Worm (Caenorhabditis elegans) whole organism, late embryonic: ENCODE data around the gene mnp-1.

Source experiments
- C38D4.7 ChIP-seq: fragments of 200-800 bp; sonication (Bioruptor generic); optimal IDR thresholded peaks from 2 replicates; lab custom pipeline; 2018; ENCODE audit warnings: mild to moderate bottlenecking, missing genetic modification characterization, moderate library complexity, missing compliant biosample characterization
- Y22D7AL.16 ChIP-seq: sonication (generic microtip); optimal IDR thresholded peaks from 2 replicates; lab custom pipeline; 2016; ENCODE audit warnings: missing genetic modification characterization, missing compliant biosample characterization
- ceh-14 ChIP-seq: sonication (generic microtip); optimal IDR thresholded peaks from 2 replicates; lab custom pipeline; 2016; ENCODE audit warnings: missing genotype, missing genetic modification characterization, missing compliant biosample characterization
- ceh-18 ChIP-seq: sonication (generic microtip); optimal IDR thresholded peaks from 2 replicates; lab custom pipeline; 2016; ENCODE audit warnings: missing genetic modification characterization, missing compliant biosample characterization
- ceh-24 ChIP-seq: sonication (generic microtip); optimal IDR thresholded peaks from 2 replicates; lab custom pipeline; 2016; ENCODE audit warnings: mild to moderate bottlenecking, missing genetic modification characterization, missing compliant biosample characterization
- ceh-31 ChIP-seq: sonication (generic microtip); optimal IDR thresholded peaks from 2 replicates; lab custom pipeline; 2016; ENCODE audit warnings: missing genetic modification characterization, missing compliant biosample characterization
- ceh-34 ChIP-seq: sonication (generic microtip); optimal IDR thresholded peaks from 2 replicates; lab custom pipeline; 2016; ENCODE audit warnings: mild to moderate bottlenecking, missing genetic modification characterization, missing compliant biosample characterization
- ceh-45 ChIP-seq: fragments of 200-800 bp; sonication (Bioruptor generic); IDR thresholded peaks from 2 replicates; pipeline ENCODE4 v1.3.6; 2022; ENCODE audit warnings: missing genetic modification reagents, missing genetic modification characterization, missing compliant biosample characterization
- ceh-6 ChIP-seq: fragments of 200-800 bp; sonication (Bioruptor generic); optimal IDR thresholded peaks from 2 replicates; lab custom pipeline; 2018; ENCODE audit warnings: mild to moderate bottlenecking, missing genetic modification characterization, missing compliant biosample characterization
- ceh-9 ChIP-seq: sonication (generic microtip); optimal IDR thresholded peaks from 2 replicates; lab custom pipeline; 2016; ENCODE audit warnings: mild to moderate bottlenecking, missing genetic modification characterization, inconsistent platforms, missing compliant biosample characterization
- che-1 ChIP-seq: sonication (generic microtip); optimal IDR thresholded peaks from 2 replicates; lab custom pipeline; 2016; ENCODE audit warnings: mild to moderate bottlenecking, missing genetic modification characterization, missing compliant biosample characterization
- dmd-4 ChIP-seq: sonication (generic microtip); optimal IDR thresholded peaks from 2 replicates; lab custom pipeline; 2016; ENCODE audit warnings: borderline replicate concordance, missing genetic modification characterization, missing compliant biosample characterization
- dve-1 ChIP-seq: sonication (generic microtip); optimal IDR thresholded peaks from 2 replicates; lab custom pipeline; 2017; ENCODE audit warnings: antibody characterized with exemption, mild to moderate bottlenecking, missing genetic modification characterization, missing compliant biosample characterization
- ets-4 ChIP-seq: sonication (generic microtip); optimal IDR thresholded peaks from 2 replicates; lab custom pipeline; 2016; ENCODE audit warnings: missing genetic modification characterization, missing compliant biosample characterization
- fkh-10 ChIP-seq: fragments of 150-350 bp; optimal IDR thresholded peaks from 2 replicates; lab custom pipeline; 2014; ENCODE audit warnings: missing biosample characterization, missing genetic modification reagents, missing genetic modification characterization
- hlh-15 ChIP-seq: sonication (generic microtip); optimal IDR thresholded peaks from 2 replicates; lab custom pipeline; 2016; ENCODE audit warnings: missing genetic modification characterization, missing compliant biosample characterization
- hlh-8 ChIP-seq: sonication (generic microtip); optimal IDR thresholded peaks from 2 replicates; lab custom pipeline; 2016; ENCODE audit warnings: missing genotype, missing genetic modification characterization, missing compliant biosample characterization
- lim-6 ChIP-seq: sonication (generic microtip); optimal IDR thresholded peaks from 2 replicates; lab custom pipeline; 2016; ENCODE audit warnings: missing genetic modification characterization, missing compliant biosample characterization
- lin-11 ChIP-seq: fragments of 200-800 bp; sonication (Bioruptor generic); optimal IDR thresholded peaks from 2 replicates; lab custom pipeline; 2018; ENCODE audit warnings: mild to moderate bottlenecking, missing genetic modification characterization, missing compliant biosample characterization
- nfya-1 ChIP-seq: sonication (generic microtip); optimal IDR thresholded peaks from 2 replicates; lab custom pipeline; 2017; ENCODE audit warnings: missing genetic modification characterization, mild to moderate bottlenecking, missing compliant biosample characterization, antibody characterized with exemption, moderate library complexity
- nhr-11 ChIP-seq: fragments of 150-350 bp; optimal IDR thresholded peaks from 2 replicates; lab custom pipeline; 2014; ENCODE audit warnings: missing biosample characterization, missing genetic modification characterization
- odd-2 ChIP-seq: sonication (generic microtip); optimal IDR thresholded peaks from 2 replicates; lab custom pipeline; 2017; ENCODE audit warnings: antibody characterized with exemption, mild to moderate bottlenecking, missing genetic modification characterization, missing compliant biosample characterization
- pat-9 ChIP-seq: fragments of 200-800 bp; sonication (Bioruptor generic); optimal IDR thresholded peaks from 2 replicates; lab custom pipeline; 2018; ENCODE audit warnings: mild to moderate bottlenecking, missing genetic modification characterization, moderate library complexity, missing compliant biosample characterization
- pax-1 ChIP-seq: fragments of 150-350 bp; optimal IDR thresholded peaks from 2 replicates; lab custom pipeline; 2014; ENCODE audit warnings: missing biosample characterization, missing genetic modification characterization
- sox-2 ChIP-seq: fragments of 200-800 bp; sonication (Bioruptor generic); IDR thresholded peaks from 2 replicates; pipeline ENCODE4 v1.3.6; 2022; ENCODE audit warnings: missing genetic modification reagents, missing genetic modification characterization, missing compliant biosample characterization
- tbx-2 ChIP-seq: sonication (generic microtip); optimal IDR thresholded peaks from 2 replicates; lab custom pipeline; 2016; ENCODE audit warnings: missing genetic modification characterization, missing compliant biosample characterization
- tbx-7 ChIP-seq: sonication (generic microtip); optimal IDR thresholded peaks from 2 replicates; lab custom pipeline; 2016; ENCODE audit warnings: missing genotype, missing genetic modification characterization, missing compliant biosample characterization
- unc-42 ChIP-seq: sonication (generic microtip); optimal IDR thresholded peaks from 2 replicates; lab custom pipeline; 2016; ENCODE audit warnings: missing genotype, missing genetic modification characterization, missing compliant biosample characterization
- unc-55 ChIP-seq: sonication (generic microtip); optimal IDR thresholded peaks from 2 replicates; lab custom pipeline; 2017; ENCODE audit warnings: missing biosample characterization, missing genetic modification reagents, missing genetic modification characterization
- zip-5 ChIP-seq: sonication (generic microtip); optimal IDR thresholded peaks from 2 replicates; lab custom pipeline; 2016; ENCODE audit warnings: missing genetic modification characterization, missing compliant biosample characterization
- ztf-16 ChIP-seq: sonication (generic microtip); optimal IDR thresholded peaks from 2 replicates; lab custom pipeline; 2017; ENCODE audit warnings: missing genetic modification characterization, missing compliant biosample characterization

Gene mnp-1

DNA sequence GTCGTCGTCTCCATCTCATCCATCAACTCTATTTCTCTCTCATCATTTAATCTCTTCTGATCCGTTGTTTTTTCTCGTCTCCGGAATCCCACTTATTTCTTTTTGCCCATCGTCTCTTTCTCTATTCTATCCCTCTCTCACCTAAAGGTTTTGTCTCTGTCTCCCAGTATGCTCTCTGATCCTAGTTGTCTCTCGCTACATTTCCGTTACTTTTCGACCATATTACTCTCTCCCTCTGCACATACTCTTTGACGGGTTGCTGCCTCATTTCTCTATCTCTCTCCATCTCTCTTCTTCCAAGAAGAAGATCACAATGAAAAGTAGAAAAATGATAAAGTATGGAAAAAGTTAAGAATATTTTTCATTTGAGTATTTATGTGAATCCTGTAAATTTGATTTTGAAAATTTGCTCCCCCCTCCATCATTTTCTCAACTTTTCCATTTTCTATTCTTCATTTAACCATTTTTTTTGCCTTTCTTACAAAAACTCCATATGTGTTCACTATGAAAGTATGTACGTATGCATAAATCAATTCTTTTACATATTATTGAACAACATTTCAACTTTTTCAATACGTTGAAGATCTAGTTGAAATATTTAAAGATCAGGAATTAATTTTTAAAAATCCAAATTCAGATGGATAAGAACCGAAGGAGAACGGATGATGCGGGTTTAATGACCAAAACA, 39.2 kb upstream of the mnp-1 start, which contains the start of gene tag-131:
Gene tag-131 (plus strand): TSS at position 638 of the 688 bp plus-strand sequence.
- peak; percentile 31 for TF ChIP-seq tbx-2 (tag; lab: Kevin White, UChicago)
- TF ChIP-seq ceh-9 (tag; lab: Kevin White, UChicago): no peak
- TF ChIP-seq unc-55 (GFP tag; lab: Kevin White, UChicago): peak; percentile 81
- no peak for TF ChIP-seq pax-1 (tag; lab: Kevin White, UChicago)
- TF ChIP-seq nfya-1 (tag; lab: Kevin White, UChicago): peak; percentile 63
- TF ChIP-seq ceh-18 (tag; lab: Kevin White, UChicago): peak; percentile 36
- no peak for TF ChIP-seq dve-1 (tag; lab: Kevin White, UChicago)

DNA sequence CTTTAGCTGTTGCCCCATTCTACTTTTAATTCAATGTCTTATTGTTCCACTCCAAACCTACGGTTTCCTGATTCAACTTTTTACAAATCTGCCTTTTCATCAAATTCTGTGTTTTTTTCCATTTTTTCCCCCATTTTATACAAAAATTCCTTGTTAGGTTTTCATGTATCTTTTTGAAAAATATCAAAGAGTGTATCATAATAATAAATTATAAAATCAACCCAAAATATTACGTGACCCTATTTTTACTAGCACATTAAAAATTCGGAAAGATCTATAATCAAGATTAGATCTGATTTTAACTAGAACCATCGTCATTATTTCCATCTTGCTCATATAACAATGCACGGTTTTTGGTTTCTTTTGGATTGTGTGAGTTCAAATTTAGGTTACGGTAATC, 36.3 kb upstream of the mnp-1 start, which contains the start of gene H38K22.6:
Gene H38K22.6 (plus strand): TSS at position 301 of the 400 bp plus-strand sequence.
- TF ChIP-seq pax-1 (tag; lab: Kevin White, UChicago): no peak
- no peak for TF ChIP-seq Y22D7AL.16 (tag; lab: Kevin White, UChicago)
- TF ChIP-seq tbx-2 (tag; lab: Kevin White, UChicago): no peak
- TF ChIP-seq ceh-24 (tag; lab: Kevin White, UChicago): no peak
- TF ChIP-seq ceh-31 (tag; lab: Kevin White, UChicago): no peak
- no peak for TF ChIP-seq zip-5
- no peak for TF ChIP-seq pat-9 (tag; lab: Kevin White, UChicago)
- TF ChIP-seq tbx-7 (tag; lab: Kevin White, UChicago): no peak
- no peak for TF ChIP-seq nfya-1 (tag; lab: Kevin White, UChicago)
- TF ChIP-seq ceh-6 (GFP tag; lab: Kevin White, UChicago): no peak
- TF ChIP-seq, all 69 proteins: peak for 0

DNA sequence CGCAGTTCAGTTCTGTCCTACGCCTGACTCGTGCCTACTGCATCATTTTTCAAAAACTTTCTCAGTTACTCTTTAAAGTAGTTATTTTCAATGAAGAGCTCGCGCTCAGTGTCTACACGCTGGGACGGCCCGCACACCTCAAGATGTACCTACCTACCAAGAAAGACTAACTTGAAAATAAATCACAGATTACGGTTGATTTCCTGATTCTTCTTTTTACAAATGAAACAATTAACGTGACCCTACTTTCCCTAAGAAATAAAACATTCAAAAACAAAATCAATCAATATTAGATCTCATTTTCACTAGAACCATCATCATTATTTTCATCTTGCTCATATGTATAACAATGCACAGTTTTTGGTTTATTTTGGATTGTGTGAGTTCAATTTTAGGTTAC, 35.0 kb upstream of the mnp-1 start, which contains the start of gene H38K22.7:
Gene H38K22.7 (plus strand): TSS at position 301 of the 400 bp plus-strand sequence.
- TF ChIP-seq hlh-15 (tag; lab: Kevin White, UChicago) (no peak), ztf-16 (no peak)

DNA sequence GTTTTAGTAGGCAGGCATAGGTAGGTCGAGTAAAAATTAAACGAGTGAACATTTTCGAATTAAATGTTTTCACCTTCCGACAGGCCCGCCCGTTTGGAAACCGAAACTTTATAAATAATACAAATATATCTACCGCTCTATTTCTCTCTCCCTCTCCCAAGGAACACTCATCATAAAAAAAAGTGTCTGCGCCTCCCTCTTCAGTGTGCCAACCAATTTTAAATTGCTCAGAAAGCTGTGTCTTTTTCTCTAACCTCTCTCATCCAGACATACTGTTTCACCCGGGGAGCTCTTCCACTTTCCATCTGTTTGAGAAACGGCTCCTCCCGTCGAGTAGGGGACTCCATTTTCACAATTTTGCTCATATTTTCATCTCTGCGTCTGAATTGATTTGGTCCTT, 33.3 kb upstream of the mnp-1 start:
- TF ChIP-seq unc-42 (peak; percentile 21), ceh-14 (tag; lab: Kevin White, UChicago) (peak; percentile 12), ceh-18 (tag; lab: Kevin White, UChicago) (peak; percentile 22), hlh-8 (tag; lab: Kevin White, UChicago) (no peak), nfya-1 (tag; lab: Kevin White, UChicago) (peak; percentile 8)

DNA sequence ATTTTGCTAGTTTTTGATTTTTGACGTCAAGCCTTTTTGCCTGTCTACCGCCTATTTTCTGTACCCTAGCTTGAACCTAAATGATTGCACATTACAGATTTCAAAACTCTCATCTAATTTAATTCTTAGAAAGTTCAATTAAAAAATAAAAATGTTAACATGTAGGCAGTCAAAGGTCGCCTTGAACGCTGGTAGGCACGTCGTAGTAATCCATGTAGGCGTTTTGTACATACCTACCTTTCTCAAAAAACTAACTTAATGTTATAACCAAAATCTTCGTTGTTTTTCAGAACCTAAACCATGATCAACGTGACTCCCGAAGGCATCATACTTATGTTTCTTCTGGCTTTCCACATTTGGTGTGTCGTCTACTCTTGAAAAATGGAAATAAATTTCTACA, 32.5 kb upstream of the mnp-1 start, which contains the start of gene H38K22.9:
Gene H38K22.9 (plus strand): TSS at position 301 of the 400 bp plus-strand sequence.
- TF ChIP-seq odd-2 (tag; lab: Kevin White, UChicago) (no peak), ceh-45 (GFP tag; lab: Robert Waterston, UW) (no peak), C38D4.7 (GFP tag; lab: Kevin White, UChicago) (no peak), che-1 (tag; lab: Kevin White, UChicago) (no peak), lim-6 (tag; lab: Kevin White, UChicago) (no peak), lin-11 (tag; lab: Kevin White, UChicago) (no peak), tbx-7 (tag; lab: Kevin White, UChicago) (no peak), dmd-4 (tag; lab: Kevin White, UChicago) (no peak), ceh-9 (tag; lab: Kevin White, UChicago) (no peak), ets-4 (tag; lab: Kevin White, UChicago) (no peak), ceh-34 (tag; lab: Kevin White, UChicago) (no peak), nhr-11 (tag; lab: Kevin White, UChicago) (no peak), fkh-10 (GFP tag; lab: Kevin White, UChicago) (no peak), sox-2 (no peak)
